Fruit fly (Drosophila melanogaster) whole organism, pupa: ENCODE measurements around the gene Tmem43.

ENCODE experiments used
- CG15710 ChIP-seq: fragments of 200-800 bp; sonication (Bioruptor generic); optimal IDR thresholded peaks from 2 replicates; lab custom pipeline; 2018; ENCODE audit warnings: missing biosample characterization, mild to moderate bottlenecking, missing genetic modification characterization, moderate library complexity
- Pif1A ChIP-seq: fragments of 200-800 bp; sonication (Bioruptor generic); optimal IDR thresholded peaks from 3 replicates; lab custom pipeline; 2016; ENCODE audit warnings: missing biosample characterization, missing genetic modification characterization

DNA sequence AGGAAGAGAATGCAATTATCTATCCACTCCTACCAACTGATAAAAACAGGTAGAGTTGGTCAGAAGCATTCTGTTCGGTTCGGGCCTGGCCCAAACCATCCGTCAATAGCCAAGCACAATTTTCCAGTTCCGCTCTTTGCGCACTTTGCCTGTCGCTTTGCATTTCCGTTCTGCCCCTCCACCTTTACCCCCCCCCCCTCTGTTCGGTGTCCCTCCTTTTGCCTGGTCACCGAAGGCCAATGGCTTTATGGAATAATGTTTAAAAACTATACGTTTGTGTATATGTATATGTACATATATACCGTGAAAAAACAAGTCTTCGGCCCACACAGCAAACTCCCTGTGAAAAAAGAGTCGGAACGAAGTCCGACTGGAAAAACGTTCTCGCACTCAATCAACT lies 33.8 kb downstream of the Tmem43 start:
- TF ChIP-seq CG15710 (tag; lab: Kevin White, UChicago) (no peak), Pif1A (no peak)
